Worm (Caenorhabditis elegans): Measurements from ENCODE around the gene C35B1.3.

Gene C35B1.3

DNA sequence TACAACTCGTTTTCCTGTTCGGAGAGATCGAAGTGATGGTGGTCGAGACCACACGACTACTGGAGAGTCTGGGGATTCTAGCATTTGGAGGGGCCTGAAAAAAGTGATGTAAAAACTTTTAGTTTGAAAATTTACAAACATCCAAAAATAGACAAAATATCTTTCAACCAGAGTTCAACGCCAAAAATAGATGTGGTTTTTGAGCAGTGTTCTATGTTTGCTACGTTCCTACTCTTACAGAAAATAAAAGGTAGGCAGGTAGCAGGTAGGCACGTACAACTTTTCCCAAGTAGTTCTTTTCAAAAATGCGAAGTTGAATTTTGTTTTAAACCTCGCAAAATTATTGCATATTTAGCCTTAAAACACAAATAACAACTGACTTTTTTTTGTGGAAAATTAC, 31.4 kb downstream of the C35B1.3 start, which contains the start of gene F49F1.14:
F49F1.14 (minus strand) TSS at position 101 of the 400 bp plus-strand sequence.
- no peak for TF ChIP-seq B0310.2 (tag; optimal IDR thresholded peaks at IDR 0.05)
- TF ChIP-seq hmbx-1 (tag; optimal IDR thresholded peaks at IDR 0.05): no peak
- no peak for TF ChIP-seq tbx-11 (GFP tag; IDR thresholded peaks at IDR 0.05)
- TF ChIP-seq sea-1 (GFP tag; conservative IDR thresholded peaks at IDR 0.05): no peak
- TF ChIP-seq tbx-37 (GFP tag; conservative IDR thresholded peaks at IDR 0.05): no peak
- TF ChIP-seq aly-1 (tag; optimal IDR thresholded peaks at IDR 0.05): no peak
- no peak for TF ChIP-seq hmg-4 (GFP tag; optimal IDR thresholded peaks at IDR 0.05)
- TF ChIP-seq hnd-1 (tag; optimal IDR thresholded peaks at IDR 0.05): no peak
- no peak for TF ChIP-seq ceh-36 (tag; optimal IDR thresholded peaks at IDR 0.05)
- TF ChIP-seq ets-7 (tag; optimal IDR thresholded peaks at IDR 0.05): no peak
- TF ChIP-seq F13C5.2 (tag; optimal IDR thresholded peaks at IDR 0.05): no peak
- TF ChIP-seq flt-1 (GFP tag; IDR thresholded peaks at IDR 0.05): no peak
- no peak for TF ChIP-seq pes-1 (GFP tag; IDR thresholded peaks at IDR 0.05)
- no peak for TF ChIP-seq scrt-1 (GFP tag; IDR thresholded peaks at IDR 0.05)

DNA sequence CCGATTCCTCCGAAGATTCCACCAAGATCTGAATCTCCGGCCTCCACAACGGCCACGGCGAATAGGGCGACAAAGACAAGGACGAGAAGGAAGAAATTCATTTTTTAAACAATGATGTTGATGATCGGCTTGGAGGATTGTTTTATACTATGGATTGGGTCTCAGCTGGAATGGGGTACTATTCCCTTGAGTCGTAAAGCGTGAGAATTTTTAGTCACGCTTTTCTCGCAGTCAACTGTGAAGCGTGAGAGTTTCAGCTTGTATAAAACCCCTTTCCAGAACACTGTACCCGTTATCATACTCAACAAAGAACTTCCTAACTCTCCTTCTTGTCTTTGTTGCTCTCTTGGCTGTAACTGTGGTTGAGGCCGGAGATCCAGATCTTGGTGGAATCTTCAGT, 33.6 kb downstream of the C35B1.3 start, which contains the start of gene F49F1.15:
F49F1.15 (minus strand) TSS at position 101 of the 400 bp plus-strand sequence.
- TF ChIP-seq ets-7 (tag; optimal IDR thresholded peaks at IDR 0.05) (no peak), sea-1 (GFP tag; conservative IDR thresholded peaks at IDR 0.05) (no peak)

DNA sequence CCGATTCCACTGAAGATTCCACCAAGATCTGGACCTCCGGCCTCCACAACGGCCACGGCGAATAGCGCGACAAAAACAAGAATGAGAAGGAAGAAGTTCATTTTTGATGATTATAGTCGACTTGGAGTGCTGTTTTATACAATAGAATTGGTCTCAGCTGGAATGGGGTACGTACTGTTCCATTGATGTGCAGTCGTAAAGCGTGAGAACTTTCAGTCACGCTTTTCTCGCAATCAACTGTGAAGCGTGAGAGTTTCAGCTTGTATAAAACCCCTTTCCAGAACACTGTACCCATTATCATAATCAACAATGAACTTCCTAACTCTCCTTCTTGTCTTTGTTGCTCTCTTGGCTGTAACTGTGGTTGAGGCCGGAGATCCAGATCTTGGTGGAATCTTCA, 34.7 kb downstream of the C35B1.3 start, which contains the start of the genes F49F1.4 and F49F1.2:
F49F1.4 (minus strand) TSS at position 101 of the 400 bp plus-strand sequence.
F49F1.2 (plus strand) TSS at position 310 of the 400 bp plus-strand sequence.
- TF ChIP-seq pes-1 (GFP tag; IDR thresholded peaks at IDR 0.05) (no peak), flt-1 (GFP tag; IDR thresholded peaks at IDR 0.05) (no peak), tbx-37 (GFP tag; conservative IDR thresholded peaks at IDR 0.05) (no peak), aly-1 (tag; optimal IDR thresholded peaks at IDR 0.05) (no peak), hmbx-1 (tag; optimal IDR thresholded peaks at IDR 0.05) (no peak), ceh-13 (GFP tag; optimal IDR thresholded peaks at IDR 0.05) (no peak), tbx-11 (GFP tag; IDR thresholded peaks at IDR 0.05) (no peak), tra-4 (tag; optimal IDR thresholded peaks at IDR 0.05) (no peak), B0310.2 (tag; optimal IDR thresholded peaks at IDR 0.05) (no peak), F13C5.2 (tag; optimal IDR thresholded peaks at IDR 0.05) (no peak), ets-7 (tag; optimal IDR thresholded peaks at IDR 0.05) (no peak), ceh-36 (tag; optimal IDR thresholded peaks at IDR 0.05) (no peak), sea-1 (GFP tag; conservative IDR thresholded peaks at IDR 0.05) (no peak), scrt-1 (GFP tag; IDR thresholded peaks at IDR 0.05) (no peak), hmg-4 (GFP tag; optimal IDR thresholded peaks at IDR 0.05) (no peak)

DNA sequence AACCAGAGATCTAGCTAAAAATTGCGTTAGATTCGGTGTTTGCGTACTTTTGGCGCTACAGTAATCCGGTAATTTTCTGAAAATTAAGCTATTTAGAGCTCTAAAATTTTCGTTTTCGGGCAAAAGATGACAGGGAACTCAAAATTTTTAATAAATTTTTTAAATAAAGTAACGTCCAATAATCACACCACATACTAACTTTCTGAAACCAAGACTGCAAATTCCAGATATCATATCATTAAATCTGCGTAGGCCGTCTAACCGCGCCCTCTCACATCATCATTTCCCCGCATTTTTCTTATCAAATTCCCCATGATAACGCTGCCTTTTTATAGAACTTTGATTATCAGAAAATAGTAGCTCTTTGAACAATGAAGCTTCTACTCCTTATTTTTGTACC, 36.5 kb downstream of the C35B1.3 start, which contains the start of gene drd-50:
drd-50 (plus strand) TSS at position 301 of the 400 bp plus-strand sequence.
- no peak for TF ChIP-seq ama-1 (optimal IDR thresholded peaks at IDR 0.05)
- TF ChIP-seq ceh-13 (GFP tag; optimal IDR thresholded peaks at IDR 0.05): no peak
- TF ChIP-seq tra-4 (tag; optimal IDR thresholded peaks at IDR 0.05): no peak
- TF ChIP-seq B0310.2 (tag; optimal IDR thresholded peaks at IDR 0.05): no peak
- no peak for TF ChIP-seq aly-1 (tag; optimal IDR thresholded peaks at IDR 0.05)
- TF ChIP-seq hmbx-1 (tag; optimal IDR thresholded peaks at IDR 0.05): no peak
- no peak for TF ChIP-seq tbx-37 (GFP tag; conservative IDR thresholded peaks at IDR 0.05)

DNA sequence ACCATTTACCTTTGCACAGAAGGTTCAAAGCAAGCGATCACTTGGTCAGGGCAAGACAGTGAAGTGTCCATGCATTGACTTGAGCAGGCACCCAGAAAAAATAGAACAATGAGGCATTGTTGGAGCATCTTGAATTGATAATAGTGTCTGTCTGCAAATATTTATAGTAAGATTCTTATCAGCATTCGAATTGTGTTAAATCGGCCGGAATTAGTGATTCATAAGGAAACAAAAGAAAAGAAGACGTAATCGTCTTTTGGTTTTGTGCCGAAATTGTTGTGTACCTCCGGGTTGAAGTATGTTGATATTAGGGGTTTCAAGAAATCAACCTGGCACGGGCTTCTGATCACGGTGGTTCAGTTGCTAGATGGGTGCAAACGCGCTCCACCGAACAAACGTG, 39.3 kb downstream of the C35B1.3 start, which contains the start of gene F49F1.5:
F49F1.5 (minus strand) TSS at position 153 of the 400 bp plus-strand sequence.
- TF ChIP-seq scrt-1 (GFP tag; IDR thresholded peaks at IDR 0.05) (no peak), tbx-11 (GFP tag; IDR thresholded peaks at IDR 0.05) (no peak), ets-7 (tag; optimal IDR thresholded peaks at IDR 0.05) (no peak), hmbx-1 (tag; optimal IDR thresholded peaks at IDR 0.05) (no peak), ceh-13 (GFP tag; optimal IDR thresholded peaks at IDR 0.05) (no peak), hmg-4 (GFP tag; optimal IDR thresholded peaks at IDR 0.05) (no peak), ama-1 (optimal IDR thresholded peaks at IDR 0.05) (no peak), B0310.2 (tag; optimal IDR thresholded peaks at IDR 0.05) (no peak), tbx-37 (GFP tag; conservative IDR thresholded peaks at IDR 0.05) (no peak), sea-1 (GFP tag; conservative IDR thresholded peaks at IDR 0.05) (no peak), ceh-36 (tag; optimal IDR thresholded peaks at IDR 0.05) (no peak), tra-4 (tag; optimal IDR thresholded peaks at IDR 0.05) (no peak), aly-1 (tag; optimal IDR thresholded peaks at IDR 0.05) (no peak), hnd-1 (tag; optimal IDR thresholded peaks at IDR 0.05) (no peak), flt-1 (GFP tag; IDR thresholded peaks at IDR 0.05) (no peak), F13C5.2 (tag; optimal IDR thresholded peaks at IDR 0.05) (no peak), pes-1 (GFP tag; IDR thresholded peaks at IDR 0.05) (no peak)

DNA sequence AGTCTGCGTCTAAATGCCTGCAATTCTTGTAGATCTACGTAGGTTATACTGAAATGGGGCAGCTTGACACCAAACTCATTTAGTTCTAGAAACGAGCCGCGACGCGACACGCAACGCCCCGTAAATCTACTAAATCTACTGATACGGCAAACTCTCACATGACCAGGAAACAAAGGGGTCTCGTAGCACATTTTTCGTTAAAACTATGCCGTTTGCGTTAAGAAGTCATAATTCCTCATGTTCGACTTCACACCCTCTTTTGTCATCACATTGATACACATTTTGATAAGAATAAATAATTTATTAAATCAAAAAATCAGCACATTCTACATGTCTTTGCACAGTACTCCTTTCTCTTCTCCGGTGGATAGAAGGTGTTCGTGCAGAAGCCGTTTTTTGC, 40.1 kb downstream of the C35B1.3 start:
- TF ChIP-seq scrt-1 (GFP tag; IDR thresholded peaks at IDR 0.05) (no peak), sea-1 (GFP tag; conservative IDR thresholded peaks at IDR 0.05) (no peak), flt-1 (GFP tag; IDR thresholded peaks at IDR 0.05) (no peak), F13C5.2 (tag; optimal IDR thresholded peaks at IDR 0.05) (no peak), tra-4 (tag; optimal IDR thresholded peaks at IDR 0.05) (no peak), tbx-11 (GFP tag; IDR thresholded peaks at IDR 0.05) (no peak), hnd-1 (tag; optimal IDR thresholded peaks at IDR 0.05) (no peak), ama-1 (optimal IDR thresholded peaks at IDR 0.05) (no peak), ceh-13 (GFP tag; optimal IDR thresholded peaks at IDR 0.05) (no peak), tbx-37 (GFP tag; conservative IDR thresholded peaks at IDR 0.05) (no peak), B0310.2 (tag; optimal IDR thresholded peaks at IDR 0.05) (no peak), pes-1 (GFP tag; IDR thresholded peaks at IDR 0.05) (no peak)

DNA sequence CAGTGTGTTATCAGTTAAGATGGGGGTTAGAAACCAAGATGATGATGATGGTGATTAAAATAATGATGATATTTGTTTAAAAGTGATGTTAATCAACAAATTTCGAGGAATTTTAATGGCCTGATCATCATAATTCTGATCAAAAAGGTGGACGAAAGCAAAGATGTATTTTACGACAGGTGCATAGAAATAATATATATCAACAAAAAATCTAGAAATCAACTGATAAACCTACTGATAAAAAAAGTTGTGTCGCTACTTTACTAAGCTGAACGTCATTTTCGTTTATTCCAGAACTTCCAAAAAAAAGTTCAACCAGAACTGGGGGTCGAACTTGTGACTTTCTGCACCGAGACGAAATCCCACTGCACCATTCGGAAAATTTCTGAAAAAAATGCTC, 42.1 kb downstream of the C35B1.3 start, which contains the start of gene mul-1:
mul-1 (minus strand) TSS at position 84 of the 400 bp plus-strand sequence.
- TF ChIP-seq F13C5.2 (tag; optimal IDR thresholded peaks at IDR 0.05) (no peak), B0310.2 (tag; optimal IDR thresholded peaks at IDR 0.05) (no peak), hmbx-1 (tag; optimal IDR thresholded peaks at IDR 0.05) (no peak), ceh-13 (GFP tag; optimal IDR thresholded peaks at IDR 0.05) (no peak), tra-4 (tag; optimal IDR thresholded peaks at IDR 0.05) (no peak), sea-1 (GFP tag; conservative IDR thresholded peaks at IDR 0.05) (no peak), hnd-1 (tag; optimal IDR thresholded peaks at IDR 0.05) (no peak), pes-1 (GFP tag; IDR thresholded peaks at IDR 0.05) (no peak), tbx-11 (GFP tag; IDR thresholded peaks at IDR 0.05) (no peak), aly-1 (tag; optimal IDR thresholded peaks at IDR 0.05) (no peak), ama-1 (optimal IDR thresholded peaks at IDR 0.05) (no peak), ets-7 (tag; optimal IDR thresholded peaks at IDR 0.05) (no peak), flt-1 (GFP tag; IDR thresholded peaks at IDR 0.05) (no peak), hmg-4 (GFP tag; optimal IDR thresholded peaks at IDR 0.05) (no peak), tbx-37 (GFP tag; conservative IDR thresholded peaks at IDR 0.05) (no peak), ceh-36 (tag; optimal IDR thresholded peaks at IDR 0.05) (no peak)
